Fruit fly (Drosophila melanogaster): ENCODE data around the gene Nin.
A peak's percentile ranks its signal among the peaks of the same experiment; 100 is the strongest.

The Nin gene

DNA sequence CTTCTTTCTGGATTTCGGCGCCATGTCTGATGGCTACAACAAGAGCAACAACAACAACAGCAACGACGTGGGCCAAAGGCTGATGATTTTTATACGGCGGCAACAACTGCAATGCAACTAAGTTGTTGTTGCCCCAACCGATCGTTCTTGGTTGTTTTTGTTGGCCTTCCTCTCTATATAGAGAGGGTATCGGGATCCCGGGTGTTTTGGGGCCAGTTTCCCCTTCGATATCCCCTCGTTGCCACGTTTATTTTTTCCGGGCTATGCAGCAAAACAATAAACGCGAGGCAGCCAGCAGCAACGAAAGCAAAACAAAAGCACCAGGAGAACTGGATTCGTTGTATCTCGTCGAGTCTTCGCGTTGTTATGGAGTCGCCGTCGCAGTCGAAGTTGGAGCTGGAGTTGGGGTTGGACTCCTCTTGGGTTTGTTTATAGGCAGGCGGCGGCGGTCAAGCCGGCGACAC lies 42.0 kb downstream of the Nin start:
- TF ChIP-seq dmrt93B (GFP tag; optimal IDR thresholded peaks at IDR 0.05) (no peak), psq (GFP tag; optimal IDR thresholded peaks at IDR 0.05) (peak; percentile 35), CrebA (GFP tag; optimal IDR thresholded peaks at IDR 0.05; ENCODE audit: borderline replicate concordance) (peak; percentile 17), br (GFP tag; optimal IDR thresholded peaks at IDR 0.05) (peak; percentile 36)

DNA sequence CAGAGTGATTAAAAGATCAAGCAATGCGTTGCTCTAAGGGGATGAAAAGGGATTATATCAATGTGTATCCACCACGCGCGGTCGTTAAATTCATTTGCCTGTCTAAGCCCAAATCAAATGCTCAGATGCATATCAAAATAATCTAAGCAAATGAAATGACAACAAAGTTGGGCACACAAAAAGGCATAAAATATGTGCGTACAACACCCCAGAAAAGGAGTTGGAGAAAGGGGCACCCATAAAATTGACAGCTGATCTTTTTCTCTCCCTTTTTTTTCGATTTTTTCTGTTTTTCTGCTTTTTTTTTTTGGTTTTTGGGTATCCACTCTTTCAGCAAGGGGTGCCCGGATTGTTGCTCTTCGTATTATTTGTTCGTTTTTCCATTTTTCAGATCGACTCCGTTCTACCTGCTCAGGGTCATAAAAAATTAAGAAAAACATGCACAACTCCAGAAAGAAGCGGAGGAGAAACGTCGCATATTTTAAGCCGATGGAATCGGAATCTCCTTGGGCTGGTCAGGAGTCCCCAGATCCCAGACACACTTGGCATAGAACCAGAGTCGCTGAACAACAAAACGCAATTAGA lies 43.5 kb downstream of the Nin start:
- no peak for TF ChIP-seq ey (GFP tag; optimal IDR thresholded peaks at IDR 0.05)
- no peak for TF ChIP-seq fru (GFP tag; optimal IDR thresholded peaks at IDR 0.05)
- TF ChIP-seq N (GFP tag; optimal IDR thresholded peaks at IDR 0.05): no peak
- no peak for TF ChIP-seq sv (GFP tag; optimal IDR thresholded peaks at IDR 0.05)
- no peak for TF ChIP-seq tai (GFP tag; optimal IDR thresholded peaks at IDR 0.05)
- no peak for TF ChIP-seq sage (GFP tag; optimal IDR thresholded peaks at IDR 0.05)
- TF ChIP-seq rgr (GFP tag; optimal IDR thresholded peaks at IDR 0.05): no peak
- TF ChIP-seq lola (GFP tag; optimal IDR thresholded peaks at IDR 0.05): no peak
- TF ChIP-seq Sp1 (GFP tag; optimal IDR thresholded peaks at IDR 0.05): no peak
- no peak for TF ChIP-seq GATAd (GFP tag; optimal IDR thresholded peaks at IDR 0.05)

DNA sequence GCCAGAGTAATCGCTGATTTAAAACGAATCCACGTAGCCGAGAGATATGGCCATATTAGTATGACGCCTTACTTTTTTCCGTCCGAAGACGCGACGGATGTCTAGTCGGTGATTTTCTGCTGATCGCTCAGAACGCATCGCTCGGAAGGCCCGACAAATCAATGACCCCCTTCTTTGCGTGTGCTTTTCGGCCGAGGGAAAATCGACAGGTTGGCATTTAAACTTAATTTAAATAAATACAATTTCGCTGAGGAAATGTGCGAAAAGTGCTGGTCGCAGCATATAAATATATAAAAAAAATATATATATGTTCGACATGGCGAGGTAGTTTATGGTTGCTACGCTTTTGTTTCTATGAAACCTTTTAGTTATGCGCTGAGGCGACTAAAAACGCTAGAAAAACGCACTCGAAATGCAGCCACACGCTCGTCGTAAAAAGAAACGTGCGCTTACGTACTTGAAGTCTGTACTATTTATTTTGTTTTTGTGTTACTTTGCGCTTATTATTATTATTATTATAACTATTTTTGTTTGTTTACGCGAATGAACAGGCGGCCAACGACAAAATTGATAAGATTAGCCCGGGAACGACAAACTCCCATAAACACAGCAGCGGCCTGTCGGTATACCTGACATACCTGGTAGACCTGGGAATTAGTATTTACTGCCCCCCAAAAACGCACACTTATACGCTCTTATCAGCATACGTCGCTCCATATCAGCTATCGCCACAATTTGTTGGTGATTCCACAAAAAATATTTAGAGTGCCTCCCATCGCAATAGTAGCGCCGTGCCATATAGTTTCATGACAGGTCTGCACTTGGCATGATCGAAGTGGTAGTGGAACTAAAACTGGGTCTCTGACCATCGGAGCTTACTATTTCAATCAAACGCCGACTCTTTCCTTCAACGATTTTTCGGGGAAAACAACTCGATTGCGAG lies 45.1 kb downstream of the Nin start:
- TF ChIP-seq CrebA (GFP tag; optimal IDR thresholded peaks at IDR 0.05; ENCODE audit: borderline replicate concordance): peak; percentile 48
- no peak for TF ChIP-seq Rel (GFP tag; optimal IDR thresholded peaks at IDR 0.05)
- TF ChIP-seq Rel (tag; optimal IDR thresholded peaks at IDR 0.05): peak; percentile 92
- no peak for TF ChIP-seq Myc (optimal IDR thresholded peaks at IDR 0.05)
- TF ChIP-seq jim (GFP tag; optimal IDR thresholded peaks at IDR 0.05): no peak
- no peak for TF ChIP-seq foxo (GFP tag; optimal IDR thresholded peaks at IDR 0.05)
- no peak for TF ChIP-seq HLH106 (tag; optimal IDR thresholded peaks at IDR 0.05)
- no peak for TF ChIP-seq Dif (GFP tag; optimal IDR thresholded peaks at IDR 0.05; ENCODE audit: partially characterized antibody)

DNA sequence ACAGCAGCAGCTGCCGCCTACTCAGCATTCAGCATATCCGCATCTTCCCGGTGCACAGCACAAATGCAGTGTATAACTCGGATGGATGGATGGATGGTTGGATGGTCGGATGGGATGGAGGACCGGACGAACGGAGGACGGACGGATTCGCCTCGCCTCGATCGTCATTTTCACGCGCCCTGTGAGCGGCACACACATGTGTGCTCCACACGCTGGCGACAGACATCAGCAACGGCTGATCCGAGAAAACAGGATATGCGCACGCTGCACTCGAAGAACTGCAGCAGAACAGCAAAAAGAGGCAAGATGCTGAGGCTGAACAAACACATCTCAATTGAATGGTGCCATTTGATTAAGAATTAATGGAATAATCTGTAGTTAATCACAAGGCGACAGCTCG lies 46.2 kb downstream of the Nin start:
- TF ChIP-seq fru (GFP tag; optimal IDR thresholded peaks at IDR 0.05) (no peak), usp (GFP tag; optimal IDR thresholded peaks at IDR 0.05) (no peak), sv (GFP tag; optimal IDR thresholded peaks at IDR 0.05) (no peak), Jra (GFP tag; optimal IDR thresholded peaks at IDR 0.05) (no peak), pan (optimal IDR thresholded peaks at IDR 0.05) (no peak), brk (GFP tag; optimal IDR thresholded peaks at IDR 0.05) (no peak), Sp1 (GFP tag; optimal IDR thresholded peaks at IDR 0.05) (no peak), br (GFP tag; optimal IDR thresholded peaks at IDR 0.05) (no peak), Hr83 (GFP tag; optimal IDR thresholded peaks at IDR 0.05; ENCODE audit: poor library complexity, severe bottlenecking) (no peak), CG9705 (GFP tag; optimal IDR thresholded peaks at IDR 0.05) (no peak), Rel (GFP tag; optimal IDR thresholded peaks at IDR 0.05) (no peak), Rel (tag; optimal IDR thresholded peaks at IDR 0.05) (no peak), tai (GFP tag; optimal IDR thresholded peaks at IDR 0.05) (no peak), Myc (optimal IDR thresholded peaks at IDR 0.05) (no peak), dsf (GFP tag; optimal IDR thresholded peaks at IDR 0.05; ENCODE audit: borderline replicate concordance) (no peak), dmrt93B (GFP tag; optimal IDR thresholded peaks at IDR 0.05) (no peak), foxo (GFP tag; optimal IDR thresholded peaks at IDR 0.05) (no peak), CG32264 (GFP tag; optimal IDR thresholded peaks at IDR 0.05) (no peak), psq (GFP tag; optimal IDR thresholded peaks at IDR 0.05) (no peak), Abd-B (GFP tag; optimal IDR thresholded peaks at IDR 0.05) (no peak), GATAd (GFP tag; optimal IDR thresholded peaks at IDR 0.05) (no peak)

DNA sequence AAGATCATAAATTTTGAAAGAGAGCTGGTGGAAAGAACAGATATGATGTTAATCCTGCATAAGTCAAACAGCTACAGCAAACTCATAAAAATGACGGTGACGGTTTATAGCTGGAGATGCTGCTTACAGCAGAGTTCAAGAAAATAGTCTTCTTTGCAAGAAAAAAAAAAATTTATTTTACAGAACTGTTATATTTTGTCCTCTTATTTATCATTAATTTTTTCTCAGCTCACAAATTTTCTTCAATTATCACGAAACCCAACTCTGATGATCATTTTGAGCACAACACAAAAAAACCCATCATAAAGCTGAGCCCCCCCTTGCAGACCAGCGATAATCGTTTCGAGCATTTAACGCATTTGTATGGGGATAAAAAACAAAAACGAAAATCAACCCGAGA lies 46.9 kb downstream of the Nin start:
- TF ChIP-seq brk (GFP tag; optimal IDR thresholded peaks at IDR 0.05): no peak
- TF ChIP-seq psq (GFP tag; optimal IDR thresholded peaks at IDR 0.05): peak; percentile 40
- no peak for TF ChIP-seq CG9705 (GFP tag; optimal IDR thresholded peaks at IDR 0.05)
- TF ChIP-seq sage (GFP tag; optimal IDR thresholded peaks at IDR 0.05): no peak
- peak; percentile 24 for TF ChIP-seq woc (GFP tag; optimal IDR thresholded peaks at IDR 0.05)
- no peak for TF ChIP-seq usp (GFP tag; optimal IDR thresholded peaks at IDR 0.05)
- no peak for TF ChIP-seq Dfd (GFP tag; optimal IDR thresholded peaks at IDR 0.05)
- TF ChIP-seq Hr78 (GFP tag; optimal IDR thresholded peaks at IDR 0.05): no peak
- no peak for TF ChIP-seq N (GFP tag; optimal IDR thresholded peaks at IDR 0.05)
- no peak for TF ChIP-seq jim (GFP tag; optimal IDR thresholded peaks at IDR 0.05)
- TF ChIP-seq OdsH (GFP tag; optimal IDR thresholded peaks at IDR 0.05): peak; percentile 21
- no peak for TF ChIP-seq Vsx2 (GFP tag; optimal IDR thresholded peaks at IDR 0.05; ENCODE audit: partially characterized antibody)
- TF ChIP-seq dsf (GFP tag; optimal IDR thresholded peaks at IDR 0.05; ENCODE audit: borderline replicate concordance): no peak
- TF ChIP-seq ey (GFP tag; optimal IDR thresholded peaks at IDR 0.05): peak; percentile 43
- peak; percentile 46 for TF ChIP-seq h (GFP tag; optimal IDR thresholded peaks at IDR 0.05)
- no peak for TF ChIP-seq dl (GFP tag; optimal IDR thresholded peaks at IDR 0.05; ENCODE audit: insufficient read depth in 1 of 2, partially characterized antibody in 2 of 2)
- no peak for TF ChIP-seq Mio (GFP tag; optimal IDR thresholded peaks at IDR 0.05)
- no peak for TF ChIP-seq Rel (GFP tag; optimal IDR thresholded peaks at IDR 0.05)
- no peak for TF ChIP-seq Rel (tag; optimal IDR thresholded peaks at IDR 0.05)
- TF ChIP-seq lola (GFP tag; optimal IDR thresholded peaks at IDR 0.05): no peak
- peak; percentile 43 for TF ChIP-seq br (GFP tag; optimal IDR thresholded peaks at IDR 0.05)
- no peak for TF ChIP-seq Abd-B (GFP tag; optimal IDR thresholded peaks at IDR 0.05)
- TF ChIP-seq Myc (optimal IDR thresholded peaks at IDR 0.05): no peak
